Fruit fly (Drosophila melanogaster) whole organism, embryonic: Measurements from ENCODE around the gene XRCC1.

Source experiments
- ATbp ChIP-seq: fragments of 200-800 bp; sonication (Bioruptor generic); optimal IDR thresholded peaks from 2 replicates; lab custom pipeline; 2017; ENCODE audit warnings: missing biosample characterization, mild to moderate bottlenecking, missing genetic modification characterization, missing genetic modification reagents
- Abd-B ChIP-seq: fragments of 200-800 bp; sonication (Bioruptor generic); optimal IDR thresholded peaks from 2 replicates; lab custom pipeline; 2018; ENCODE audit warnings: missing biosample characterization, mild to moderate bottlenecking, missing genetic modification characterization, moderate library complexity
- Aef1 ChIP-seq: fragments of 200-800 bp; sonication (Bioruptor generic); IDR thresholded peaks from 3 replicates; pipeline ENCODE4 v1.3.6; 2022; ENCODE audit warnings: missing biosample characterization, missing genetic modification characterization
- Bteb2 ChIP-seq: fragments of 200-800 bp; sonication (Bioruptor generic); optimal IDR thresholded peaks from 2 replicates; lab custom pipeline; 2016; ENCODE audit warnings: missing biosample characterization, missing genetic modification characterization
- CG10462 ChIP-seq: fragments of 200-800 bp; sonication (Bioruptor generic); optimal IDR thresholded peaks from 2 replicates; lab custom pipeline; 2016; ENCODE audit warnings: missing biosample characterization, missing genetic modification characterization
- CG10654 ChIP-seq: fragments of 200-800 bp; sonication (Bioruptor generic); optimal IDR thresholded peaks from 2 replicates; lab custom pipeline; 2016; ENCODE audit warnings: missing biosample characterization, missing genetic modification characterization
- CG11093 ChIP-seq: fragments of 200-800 bp; sonication (Bioruptor generic); IDR thresholded peaks from 3 replicates; pipeline ENCODE4 v1.3.6; 2022; ENCODE audit warnings: missing biosample characterization, missing genetic modification characterization
- CG11723 ChIP-seq: fragments of 200-800 bp; sonication (Bioruptor generic); optimal IDR thresholded peaks from 2 replicates; lab custom pipeline; 2017; ENCODE audit warnings: missing biosample characterization, mild to moderate bottlenecking, missing genetic modification characterization
- CG12659 ChIP-seq: fragments of 200-800 bp; sonication (Bioruptor generic); optimal IDR thresholded peaks from 3 replicates; lab custom pipeline; 2017; ENCODE audit warnings: mild to moderate bottlenecking, missing biosample characterization, missing genetic modification reagents, missing genetic modification characterization
- CG12769 ChIP-seq: fragments of 200-800 bp; sonication (Bioruptor generic); optimal IDR thresholded peaks from 2 replicates; lab custom pipeline; 2019; ENCODE audit warnings: missing biosample characterization, mild to moderate bottlenecking, missing genetic modification characterization, moderate library complexity
- CG14050 ChIP-seq: fragments of 200-800 bp; sonication (Bioruptor generic); IDR thresholded peaks from 3 replicates; pipeline ENCODE4 v1.3.6; 2022; ENCODE audit warnings: missing biosample characterization, missing genetic modification characterization
- CG17385 ChIP-seq: fragments of 200-800 bp; sonication (Bioruptor generic); optimal IDR thresholded peaks from 3 replicates; lab custom pipeline; 2018; ENCODE audit warnings: missing biosample characterization, mild to moderate bottlenecking, missing genetic modification characterization
- CG17568 ChIP-seq: fragments of 200-800 bp; sonication (Bioruptor generic); optimal IDR thresholded peaks from 2 replicates; lab custom pipeline; 2018; ENCODE audit warnings: missing biosample characterization, mild to moderate bottlenecking, missing genetic modification characterization, moderate library complexity
- CG17829 ChIP-seq: fragments of 200-800 bp; optimal IDR thresholded peaks from 2 replicates; lab custom pipeline; 2019; ENCODE audit warnings: missing biosample characterization, mild to moderate bottlenecking, missing genetic modification characterization, moderate library complexity
- CG18011 ChIP-seq: fragments of 200-800 bp; sonication (Bioruptor generic); optimal IDR thresholded peaks from 2 replicates; lab custom pipeline; 2017; ENCODE audit warnings: missing biosample characterization, missing genetic modification characterization, mild to moderate bottlenecking, moderate library complexity, missing genotype
- CG1832 ChIP-seq: fragments of 200-800 bp; sonication (Bioruptor generic); optimal IDR thresholded peaks from 2 replicates; lab custom pipeline; 2017; ENCODE audit warnings: missing biosample characterization, mild to moderate bottlenecking, missing genetic modification characterization, inconsistent platforms
- CG30403 ChIP-seq: fragments of 200-800 bp; sonication (Bioruptor generic); optimal IDR thresholded peaks from 3 replicates; lab custom pipeline; 2016; ENCODE audit warnings: missing biosample characterization, missing genetic modification characterization
- CG3163 ChIP-seq: fragments of 200-800 bp; sonication (Bioruptor generic); optimal IDR thresholded peaks from 3 replicates; lab custom pipeline; 2016; ENCODE audit warnings: missing biosample characterization, missing genetic modification characterization
- CG42726 ChIP-seq: fragments of 200-800 bp; sonication (Bioruptor generic); IDR thresholded peaks from 2 replicates; pipeline ENCODE4 v1.3.6; 2022; ENCODE audit warnings: missing biosample characterization, missing genetic modification characterization; ENCODE audit not compliant: partially characterized antibody
- CG7372 ChIP-seq: fragments of 200-800 bp; sonication (Bioruptor generic); IDR thresholded peaks from 2 replicates; pipeline ENCODE4 v1.3.6; 2022; ENCODE audit warnings: missing biosample characterization, missing genetic modification characterization
- CG9609 ChIP-seq: fragments of 200-800 bp; sonication (Bioruptor generic); optimal IDR thresholded peaks from 3 replicates; lab custom pipeline; 2016; ENCODE audit warnings: missing biosample characterization, missing genetic modification characterization
- CkIIα-i1 ChIP-seq: fragments of 200-800 bp; sonication (Bioruptor generic); IDR thresholded peaks from 2 replicates; pipeline ENCODE4 v1.3.6; 2022; ENCODE audit warnings: missing biosample characterization, missing genetic modification characterization
- CrebB ChIP-seq: fragments of 200-800 bp; sonication (Bioruptor generic); optimal IDR thresholded peaks from 3 replicates; lab custom pipeline; 2018; ENCODE audit warnings: missing biosample characterization, mild to moderate bottlenecking, missing genetic modification characterization
- Eip74EF ChIP-seq, 2 experiments: fragments of 200-800 bp in 1 of 2; fragments of >200 bp in 1 of 2; sonication (Bioruptor generic) in 1 of 2; optimal IDR thresholded peaks; 2 replicates each; lab custom pipeline; 2017 to 2019; ENCODE audit warnings: missing biosample characterization in 2 of 2, missing genetic modification characterization in 2 of 2, mild to moderate bottlenecking in 1 of 2, moderate library complexity in 1 of 2
- Ets97D ChIP-seq: fragments of 200-800 bp; sonication (Bioruptor generic); optimal IDR thresholded peaks from 3 replicates; lab custom pipeline; 2016; ENCODE audit warnings: missing biosample characterization, missing genetic modification characterization
- Mes4 ChIP-seq: fragments of 200-800 bp; sonication (Bioruptor generic); optimal IDR thresholded peaks from 2 replicates; lab custom pipeline; 2016; ENCODE audit warnings: missing biosample characterization, missing genetic modification characterization
- bbx ChIP-seq: fragments of 200-800 bp; sonication (Bioruptor generic); IDR thresholded peaks from 2 replicates; pipeline ENCODE4 v1.3.6; 2022; ENCODE audit warnings: missing biosample characterization, missing genetic modification characterization; ENCODE audit not compliant: partially characterized antibody
- bcd ChIP-seq: fragments of 200-800 bp; sonication (Bioruptor generic); optimal IDR thresholded peaks from 2 replicates; lab custom pipeline; 2017; ENCODE audit warnings: missing biosample characterization, mild to moderate bottlenecking, missing genetic modification characterization
- cas ChIP-seq: fragments of 200-800 bp; sonication (Bioruptor generic); IDR thresholded peaks from 2 replicates; pipeline ENCODE4 v1.3.6; 2022; ENCODE audit warnings: missing biosample characterization, missing genetic modification characterization
- corto ChIP-seq: fragments of 200-800 bp; sonication (Bioruptor generic); optimal IDR thresholded peaks from 2 replicates; lab custom pipeline; 2016; ENCODE audit warnings: missing biosample characterization, mild to moderate bottlenecking, missing genetic modification characterization, moderate library complexity
- croc ChIP-seq: fragments of 200-800 bp; sonication (Bioruptor generic); conservative IDR thresholded peaks from 3 replicates; pipeline ENCODE4 v1.3.6; 2022; ENCODE audit warnings: missing biosample characterization, missing genetic modification characterization
- dati ChIP-seq: fragments of 200-800 bp; sonication (Bioruptor generic); IDR thresholded peaks from 2 replicates; pipeline ENCODE4 v1.3.6; 2022; ENCODE audit warnings: missing biosample characterization, missing genetic modification characterization
- dm ChIP-seq: fragments of 200-800 bp; sonication (Bioruptor generic); optimal IDR thresholded peaks from 3 replicates; lab custom pipeline; 2016; ENCODE audit warnings: missing biosample characterization, missing genetic modification characterization
- eve ChIP-seq, 2 experiments: fragments of >200 bp; optimal IDR thresholded peaks; 2 replicates each; lab custom pipeline; 2017; ENCODE audit warnings: missing biosample characterization in 2 of 2, missing genetic modification characterization in 2 of 2
- ewg ChIP-seq: fragments of 200-800 bp; sonication (Bioruptor generic); optimal IDR thresholded peaks from 3 replicates; lab custom pipeline; 2017; ENCODE audit warnings: mild to moderate bottlenecking, missing biosample characterization, missing genetic modification reagents, missing genetic modification characterization
- ftz-f1 ChIP-seq: fragments of 200-800 bp; sonication (Bioruptor generic); optimal IDR thresholded peaks from 2 replicates; lab custom pipeline; 2016; ENCODE audit warnings: missing biosample characterization, missing genetic modification characterization
- grau ChIP-seq: fragments of 200-800 bp; optimal IDR thresholded peaks from 3 replicates; lab custom pipeline; 2019; ENCODE audit warnings: missing biosample characterization, mild to moderate bottlenecking, missing genetic modification characterization, moderate library complexity
- lbe ChIP-seq: fragments of 200-800 bp; sonication (Bioruptor generic); optimal IDR thresholded peaks from 2 replicates; lab custom pipeline; 2016; ENCODE audit warnings: missing biosample characterization, mild to moderate bottlenecking, missing genetic modification characterization
- lilli ChIP-seq: fragments of 200-800 bp; sonication (Bioruptor generic); optimal IDR thresholded peaks from 3 replicates; lab custom pipeline; 2016; ENCODE audit warnings: missing biosample characterization, missing genetic modification characterization
- lmd ChIP-seq: fragments of 200-800 bp; sonication (Bioruptor generic); IDR thresholded peaks from 2 replicates; pipeline ENCODE4 v1.3.6; 2022; ENCODE audit warnings: missing biosample characterization, missing genetic modification characterization
- nau ChIP-seq: fragments of 200-800 bp; sonication (Bioruptor generic); optimal IDR thresholded peaks from 3 replicates; lab custom pipeline; 2017; ENCODE audit warnings: missing biosample characterization, mild to moderate bottlenecking, missing genetic modification characterization, missing genetic modification reagents
- scrt ChIP-seq: fragments of 200-800 bp; sonication (Bioruptor generic); optimal IDR thresholded peaks from 2 replicates; lab custom pipeline; 2018; ENCODE audit warnings: missing biosample characterization, mild to moderate bottlenecking, missing genetic modification characterization, moderate library complexity
- tap ChIP-seq: fragments of 200-800 bp; optimal IDR thresholded peaks from 3 replicates; lab custom pipeline; 2019; ENCODE audit warnings: missing biosample characterization, mild to moderate bottlenecking, missing genetic modification characterization, moderate library complexity
- tgo ChIP-seq: fragments of 200-800 bp; sonication (Bioruptor generic); IDR thresholded peaks from 3 replicates; pipeline ENCODE4 v1.3.6; 2022; ENCODE audit warnings: missing biosample characterization, missing genetic modification characterization
- tio ChIP-seq: fragments of 200-800 bp; sonication (Bioruptor generic); optimal IDR thresholded peaks from 2 replicates; lab custom pipeline; 2017; ENCODE audit warnings: missing biosample characterization, missing genetic modification characterization, inconsistent platforms
- tna ChIP-seq: fragments of 200-800 bp; sonication (Bioruptor generic); IDR thresholded peaks from 2 replicates; pipeline ENCODE4 v1.3.6; 2022; ENCODE audit warnings: missing biosample characterization, missing genetic modification characterization; ENCODE audit not compliant: partially characterized antibody
- twi ChIP-seq: fragments of 200-800 bp; optimal IDR thresholded peaks from 2 replicates; lab custom pipeline; 2019; ENCODE audit warnings: missing biosample characterization, mild to moderate bottlenecking, missing genetic modification characterization, moderate library complexity
- usp ChIP-seq: fragments of >200 bp; optimal IDR thresholded peaks from 2 replicates; lab custom pipeline; 2017; ENCODE audit warnings: missing biosample characterization, missing genetic modification characterization
- wdn ChIP-seq: fragments of 200-800 bp; sonication (Bioruptor generic); IDR thresholded peaks from 2 replicates; pipeline ENCODE4 v1.3.6; 2022; ENCODE audit warnings: missing biosample characterization, missing genetic modification characterization
- wek ChIP-seq: fragments of 200-800 bp; sonication (Bioruptor generic); optimal IDR thresholded peaks from 3 replicates; lab custom pipeline; 2018; ENCODE audit warnings: missing biosample characterization, mild to moderate bottlenecking, missing genetic modification characterization, moderate library complexity

XRCC1 gene

dm6 chrX:5329266-5329898 is at the start of gene XRCC1, which contains the start of gene CG3309 (continued):
- TF ChIP-seq lilli (GFP tag; lab: Kevin White, UChicago): peak; percentile 54
- TF ChIP-seq lmd (GFP tag; lab: Robert Waterston, UW): peak; percentile 38
- TF ChIP-seq croc (GFP tag; lab: Robert Waterston, UW): no peak; the same call in 2 of the 3 replicates
- TF ChIP-seq CG14050 (GFP tag; lab: Robert Waterston, UW): peak; percentile 13; the same call in 1 of the 3 replicates
- no peak for TF ChIP-seq Mes4
- no peak for TF ChIP-seq CG11093 (GFP tag; lab: Robert Waterston, UW)
- no peak for TF ChIP-seq CG11723 (GFP tag; lab: Kevin White, UChicago)
- no peak for TF ChIP-seq scrt
- TF ChIP-seq CG17385 (GFP tag; lab: Kevin White, UChicago): peak; percentile 26
- peak; percentile 82 for TF ChIP-seq CG42726 (GFP tag; lab: Robert Waterston, UW)
- peak; percentile 55 for TF ChIP-seq CG30403
- TF ChIP-seq Eip74EF (GFP tag; optimal IDR thresholded peaks at IDR 0.05; lab: Kevin White, UChicago): no peak
- no peak for TF ChIP-seq CG10654 (GFP tag; lab: Kevin White, UChicago)
- no peak for TF ChIP-seq CG9609 (GFP tag; lab: Kevin White, UChicago)
- TF ChIP-seq eve (GFP tag; optimal IDR thresholded peaks at IDR 0.05; lab: Kevin White, UChicago): no peak
- no peak for TF ChIP-seq dm (GFP tag; lab: Kevin White, UChicago)
- TF ChIP-seq CG7372 (GFP tag; lab: Robert Waterston, UW): peak; percentile 52; the same call in 1 of the 2 replicates
- no peak for TF ChIP-seq CkIIα-i1
- TF ChIP-seq twi: no peak
- TF ChIP-seq ATbp (GFP tag; lab: Kevin White, UChicago): no peak
- peak; percentile 16 for TF ChIP-seq lbe (GFP tag; lab: Kevin White, UChicago)
- TF ChIP-seq Ets97D (GFP tag; lab: Kevin White, UChicago): no peak
- peak; percentile 76 for TF ChIP-seq bbx
- peak; percentile 13 for TF ChIP-seq ewg
- TF ChIP-seq ftz-f1 (GFP tag; lab: Kevin White, UChicago): no peak
- peak; percentile 24 for TF ChIP-seq CG10462
- TF ChIP-seq CG1832 (GFP tag; lab: Kevin White, UChicago): no peak
- TF ChIP-seq tna: peak; percentile 76
- no peak for TF ChIP-seq CG18011 (GFP tag; lab: Kevin White, UChicago)
- TF ChIP-seq wek: no peak
- no peak for TF ChIP-seq dati (GFP tag; lab: Robert Waterston, UW)
- TF ChIP-seq usp: no peak
- no peak for TF ChIP-seq cas
- peak; percentile 47 for TF ChIP-seq bcd (GFP tag; lab: Kevin White, UChicago)
- TF ChIP-seq tap (tag; lab: Kevin White, UChicago): peak; percentile 6
- TF ChIP-seq CrebB (tag; lab: Kevin White, UChicago): no peak
- TF ChIP-seq tio (GFP tag; lab: Kevin White, UChicago): no peak
- TF ChIP-seq Bteb2 (GFP tag; lab: Kevin White, UChicago): no peak
- TF ChIP-seq Aef1 (GFP tag; lab: Robert Waterston, UW): peak; percentile 66; the same call in 2 of the 3 replicates
- peak; percentile 47 for TF ChIP-seq CG17829
- no peak for TF ChIP-seq CG17568 (GFP tag; lab: Kevin White, UChicago)
- no peak for TF ChIP-seq wdn
- peak; percentile 62 for TF ChIP-seq grau
- no peak for TF ChIP-seq CG12769 (tag; lab: Kevin White, UChicago)
- TF ChIP-seq nau (GFP tag; lab: Kevin White, UChicago): no peak
- TF ChIP-seq CG3163 (GFP tag; lab: Kevin White, UChicago): no peak
- peak; percentile 58 for TF ChIP-seq tgo
- no peak for TF ChIP-seq corto (GFP tag; lab: Kevin White, UChicago)
- peak; percentile 60 for TF ChIP-seq CG12659 (GFP tag; lab: Kevin White, UChicago)
- peak; percentile 34 for TF ChIP-seq Abd-B (GFP tag; lab: Kevin White, UChicago)
